Worm (Caenorhabditis elegans): ENCODE data around the gene H11E01.2.

DNA sequence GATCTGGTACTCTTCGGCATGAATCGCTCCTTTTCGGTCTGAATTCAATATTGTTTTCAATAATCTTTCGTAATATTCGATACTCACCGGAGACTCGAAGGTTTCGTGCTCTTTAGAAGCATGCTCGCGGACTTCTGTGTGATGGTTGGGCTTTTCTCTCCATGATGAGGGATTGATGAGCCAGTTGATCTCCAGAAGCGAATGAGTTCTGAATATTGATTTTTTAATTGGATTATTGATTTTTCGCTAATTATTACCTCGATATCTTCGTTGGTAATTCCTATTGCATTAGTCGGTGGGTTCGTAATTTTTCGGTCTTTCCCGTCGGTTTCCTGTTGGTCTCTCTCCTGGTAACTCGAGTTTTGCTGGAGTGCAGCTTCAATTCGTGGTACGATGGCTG is 46.2 kb downstream of the H11E01.2 start:
- TF ChIP-seq nhr-25 (tag; optimal IDR thresholded peaks at IDR 0.05; ENCODE audit: borderline replicate concordance, insufficient read depth) (no peak), jun-1 (tag; optimal IDR thresholded peaks at IDR 0.05) (no peak), Y5F2A.4 (GFP tag; optimal IDR thresholded peaks at IDR 0.05) (no peak), zag-1 (tag; optimal IDR thresholded peaks at IDR 0.05) (no peak), fkh-10 (GFP tag; optimal IDR thresholded peaks at IDR 0.05) (no peak), unc-39 (tag; optimal IDR thresholded peaks at IDR 0.05) (no peak), ztf-11 (tag; optimal IDR thresholded peaks at IDR 0.05) (no peak), pqm-1 (tag; optimal IDR thresholded peaks at IDR 0.05) (no peak), ceh-62 (tag; optimal IDR thresholded peaks at IDR 0.05) (no peak)

Data from whole organism, L4 larva.